Fruit fly (Drosophila melanogaster) Kc167 (cell line): ENCODE results near the gene mbo.

Source experiments
- Sin3A ChIP-seq: fragments of >200 bp; optimal IDR thresholded peaks from 2 replicates; lab custom pipeline; 2018; ENCODE audit warnings: missing external identifiers
- h ChIP-seq: fragments of >200 bp; optimal IDR thresholded peaks from 3 replicates; lab custom pipeline; 2018; ENCODE audit warnings: missing external identifiers
- insv ChIP-seq: fragments of >200 bp; optimal IDR thresholded peaks from 3 replicates; lab custom pipeline; 2018; ENCODE audit warnings: missing external identifiers
- psq ChIP-seq: fragments of >200 bp; optimal IDR thresholded peaks from 2 replicates; lab custom pipeline; 2017; ENCODE audit warnings: missing external identifiers
- ttk ChIP-seq: sonication (Bioruptor generic); optimal IDR thresholded peaks from 2 replicates; lab custom pipeline; 2017; ENCODE audit warnings: missing external identifiers

DNA sequence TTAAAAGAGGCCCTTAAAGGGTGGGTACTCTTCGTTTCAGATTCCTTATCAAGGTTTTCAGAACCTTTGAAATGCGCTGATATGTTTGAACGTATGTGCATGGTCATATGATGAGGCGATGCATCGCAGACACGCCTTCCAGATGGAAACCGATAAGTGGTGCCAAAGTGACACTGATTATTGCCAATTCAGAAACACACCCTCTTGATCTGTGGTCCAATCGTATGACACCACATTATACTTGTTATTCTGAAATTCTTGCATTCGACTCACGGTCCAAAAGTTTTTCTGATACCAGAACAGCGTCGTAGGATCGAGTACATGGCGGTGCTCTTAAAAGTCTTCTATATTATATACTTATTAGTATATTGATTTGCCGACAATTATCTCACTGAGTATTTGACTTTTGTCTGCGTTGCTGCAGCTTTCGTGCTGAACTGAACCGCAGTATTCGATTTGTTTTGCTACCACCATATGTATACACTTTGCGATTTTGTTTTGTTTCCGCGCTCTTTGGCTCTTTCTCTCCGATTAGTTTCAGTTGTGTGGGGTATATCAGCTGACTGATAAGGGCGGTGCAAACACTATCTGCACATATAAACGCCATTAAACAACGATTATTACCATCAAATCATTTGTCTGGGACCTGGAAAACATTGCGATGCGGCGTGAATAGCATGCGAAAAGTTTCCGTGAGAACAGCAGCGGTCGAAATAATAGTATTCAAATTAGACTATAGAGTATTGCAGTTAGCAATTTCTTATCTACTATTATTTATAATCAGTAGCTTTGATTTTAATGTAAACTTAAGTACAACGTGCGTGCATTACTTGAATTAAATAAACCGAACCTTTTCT, 41.7 kb upstream of the mbo start:
- no peak for TF ChIP-seq psq
- no peak for TF ChIP-seq insv (lab: Kevin White, UChicago)
- TF ChIP-seq Sin3A = no peak
- TF ChIP-seq ttk = no peak
- TF ChIP-seq h (lab: Kevin White, UChicago) = no peak
